Worm (Caenorhabditis elegans): Measurements from ENCODE around the gene F13H8.12.

DNA sequence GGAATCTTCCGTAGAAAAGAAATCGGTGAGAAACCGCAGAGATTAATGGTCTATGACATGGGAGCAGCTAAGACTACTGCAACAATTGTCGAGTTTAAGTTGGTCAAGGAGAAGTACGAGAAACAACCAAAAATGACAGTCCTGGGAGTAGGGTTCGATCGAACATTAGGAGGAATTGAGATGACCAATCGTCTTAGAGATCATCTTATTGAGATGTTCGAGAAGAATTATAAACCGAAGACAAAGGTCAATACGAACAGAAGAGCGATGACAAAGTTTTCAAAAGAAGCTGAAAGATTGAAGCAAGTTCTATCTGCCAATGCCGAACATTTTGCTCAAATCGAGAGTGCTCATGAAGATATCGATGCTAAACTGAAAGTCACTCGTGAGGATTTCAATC lies 14.3 kb upstream of the F13H8.12 start:
- no peak for TF ChIP-seq unc-62 (GFP tag; optimal IDR thresholded peaks at IDR 0.05)
- TF ChIP-seq lin-35 (GFP tag; optimal IDR thresholded peaks at IDR 0.05) = no peak
